Fruit fly (Drosophila melanogaster) whole organism, embryonic: ENCODE results near the gene prt.

Experiments used
- BEAF-32 ChIP-seq: fragments of 200-800 bp; sonication (Bioruptor generic); optimal IDR thresholded peaks from 3 replicates; lab custom pipeline; 2017; ENCODE audit warnings: missing biosample characterization, missing genetic modification characterization, mild to moderate bottlenecking, moderate library complexity, missing genetic modification reagents
- CG10267 ChIP-seq: fragments of 200-800 bp; sonication (Bioruptor generic); optimal IDR thresholded peaks from 2 replicates; lab custom pipeline; 2018; ENCODE audit warnings: missing biosample characterization, mild to moderate bottlenecking, missing genetic modification characterization, moderate library complexity
- CG10462 ChIP-seq: fragments of 200-800 bp; sonication (Bioruptor generic); optimal IDR thresholded peaks from 2 replicates; lab custom pipeline; 2016; ENCODE audit warnings: missing biosample characterization, missing genetic modification characterization
- CG11085 ChIP-seq: fragments of 200-800 bp; sonication (Bioruptor generic); IDR thresholded peaks from 2 replicates; pipeline ENCODE4 v1.3.6; 2022; ENCODE audit warnings: missing biosample characterization, missing genetic modification characterization
- CG11696 ChIP-seq: fragments of 200-800 bp; sonication (Bioruptor generic); IDR thresholded peaks from 2 replicates; pipeline ENCODE4 v1.3.6; 2022; ENCODE audit warnings: missing biosample characterization, missing genetic modification characterization
- CG12071 ChIP-seq: fragments of 200-800 bp; sonication (Bioruptor generic); optimal IDR thresholded peaks from 3 replicates; lab custom pipeline; 2018; ENCODE audit warnings: missing biosample characterization, mild to moderate bottlenecking, missing genetic modification characterization
- CG12104 ChIP-seq: fragments of 200-800 bp; sonication (Bioruptor generic); optimal IDR thresholded peaks from 3 replicates; lab custom pipeline; 2016; ENCODE audit warnings: missing biosample characterization, missing genetic modification characterization
- CG13287 ChIP-seq: fragments of 200-800 bp; sonication (Bioruptor generic); IDR thresholded peaks from 2 replicates; pipeline ENCODE4 v1.3.6; 2022; ENCODE audit warnings: missing biosample characterization, missing genetic modification characterization; ENCODE audit not compliant: partially characterized antibody
- CG13424 ChIP-seq: fragments of 200-800 bp; sonication (Bioruptor generic); optimal IDR thresholded peaks from 2 replicates; lab custom pipeline; 2019; ENCODE audit warnings: missing biosample characterization, mild to moderate bottlenecking, missing genetic modification characterization, moderate library complexity
- CG1529 ChIP-seq: fragments of 200-800 bp; sonication (Bioruptor generic); optimal IDR thresholded peaks from 3 replicates; lab custom pipeline; 2018; ENCODE audit warnings: missing biosample characterization, missing genetic modification characterization
- CG18262 ChIP-seq: fragments of 200-800 bp; optimal IDR thresholded peaks from 3 replicates; lab custom pipeline; 2019; ENCODE audit warnings: missing biosample characterization, mild to moderate bottlenecking, missing genetic modification characterization, moderate library complexity
- CG32767 ChIP-seq: fragments of 200-800 bp; sonication (Bioruptor generic); IDR thresholded peaks from 2 replicates; pipeline ENCODE4 v1.3.6; 2022; ENCODE audit warnings: missing biosample characterization, missing genetic modification characterization
- CG3838 ChIP-seq: fragments of 200-800 bp; sonication (Bioruptor generic); optimal IDR thresholded peaks from 3 replicates; lab custom pipeline; 2016; ENCODE audit warnings: missing biosample characterization, missing genetic modification characterization
- CG3995 ChIP-seq: fragments of 200-800 bp; sonication (Bioruptor generic); optimal IDR thresholded peaks from 3 replicates; lab custom pipeline; 2016; ENCODE audit warnings: missing biosample characterization, missing genetic modification characterization
- CG4730 ChIP-seq: fragments of 200-800 bp; sonication (Bioruptor generic); IDR thresholded peaks from 2 replicates; pipeline ENCODE4 v1.3.6; 2022; ENCODE audit warnings: missing biosample characterization, missing genetic modification characterization
- CG6689 ChIP-seq: fragments of 200-800 bp; sonication (Bioruptor generic); IDR thresholded peaks from 2 replicates; pipeline ENCODE4 v1.3.6; 2022; ENCODE audit warnings: missing biosample characterization, missing genetic modification characterization
- CG8478 ChIP-seq: fragments of >200 bp; optimal IDR thresholded peaks from 2 replicates; lab custom pipeline; 2018
- E2f2 ChIP-seq: fragments of 200-800 bp; sonication (Bioruptor generic); IDR thresholded peaks from 2 replicates; pipeline ENCODE4 v1.3.6; 2022; ENCODE audit warnings: missing biosample characterization, missing genetic modification characterization
- HLHmδ ChIP-seq: fragments of 200-800 bp; sonication (Bioruptor generic); optimal IDR thresholded peaks from 2 replicates; lab custom pipeline; 2018; ENCODE audit warnings: missing biosample characterization, mild to moderate bottlenecking, missing genetic modification characterization, moderate library complexity
- Hmr ChIP-seq: fragments of 200-800 bp; sonication (Bioruptor generic); optimal IDR thresholded peaks from 3 replicates; lab custom pipeline; 2017; ENCODE audit warnings: mild to moderate bottlenecking, missing biosample characterization, missing genetic modification reagents, missing genetic modification characterization
- Hr3 ChIP-seq: fragments of 200-800 bp; sonication (Bioruptor generic); optimal IDR thresholded peaks from 3 replicates; lab custom pipeline; 2016; ENCODE audit warnings: missing biosample characterization, missing genetic modification characterization
- Hr78 ChIP-seq, 2 experiments: fragments of 200-800 bp in 1 of 2; fragments of >200 bp in 1 of 2; sonication (Bioruptor generic) in 1 of 2; optimal IDR thresholded peaks; 2 replicates each; lab custom pipeline; 2017 to 2019; ENCODE audit warnings: missing biosample characterization in 2 of 2, missing genetic modification characterization in 2 of 2, mild to moderate bottlenecking in 1 of 2, moderate library complexity in 1 of 2
- Jarid2 ChIP-seq: fragments of 200-800 bp; sonication (Bioruptor generic); optimal IDR thresholded peaks from 3 replicates; lab custom pipeline; 2017; ENCODE audit warnings: mild to moderate bottlenecking, missing biosample characterization, missing genetic modification reagents, missing genetic modification characterization
- Lim3 ChIP-seq: fragments of 200-800 bp; sonication (Bioruptor generic); IDR thresholded peaks from 2 replicates; pipeline ENCODE4 v1.3.6; 2022; ENCODE audit warnings: missing biosample characterization, missing genetic modification characterization
- MBD-R2 ChIP-seq: fragments of 200-800 bp; sonication (Bioruptor generic); IDR thresholded peaks from 2 replicates; pipeline ENCODE4 v1.3.6; 2022; ENCODE audit warnings: missing biosample characterization, missing genetic modification characterization
- Mrtf ChIP-seq: fragments of 200-800 bp; sonication (Bioruptor generic); IDR thresholded peaks from 3 replicates; pipeline ENCODE4 v1.3.6; 2022; ENCODE audit warnings: missing biosample characterization, missing genetic modification characterization
- Pdp1 ChIP-seq, 2 experiments: fragments of 200-800 bp; sonication (Bioruptor generic); optimal IDR thresholded peaks; 3 replicates each; lab custom pipeline; 2016; ENCODE audit warnings: missing biosample characterization in 2 of 2, missing genetic modification characterization in 2 of 2, mild to moderate bottlenecking in 1 of 2, moderate library complexity in 1 of 2
- Sry-β ChIP-seq: fragments of 200-800 bp; sonication (Bioruptor generic); optimal IDR thresholded peaks from 2 replicates; lab custom pipeline; 2018; ENCODE audit warnings: missing biosample characterization, mild to moderate bottlenecking, missing genetic modification characterization, moderate library complexity
- TFAM ChIP-seq: fragments of 200-800 bp; sonication (Bioruptor generic); optimal IDR thresholded peaks from 2 replicates; lab custom pipeline; 2017; ENCODE audit warnings: missing biosample characterization, missing genetic modification characterization, inconsistent platforms
- abd-A ChIP-seq: fragments of 200-800 bp; sonication (Bioruptor generic); optimal IDR thresholded peaks from 3 replicates; lab custom pipeline; 2019; ENCODE audit warnings: missing biosample characterization, mild to moderate bottlenecking, missing genetic modification characterization, moderate library complexity
- bigmax ChIP-seq: fragments of 200-800 bp; sonication (Bioruptor generic); optimal IDR thresholded peaks from 2 replicates; lab custom pipeline; 2018; ENCODE audit warnings: missing biosample characterization, mild to moderate bottlenecking, missing genetic modification characterization
- bowl ChIP-seq: fragments of 200-800 bp; sonication (Bioruptor generic); IDR thresholded peaks from 2 replicates; pipeline ENCODE4 v1.3.6; 2022; ENCODE audit warnings: missing biosample characterization, missing genetic modification characterization
- chif ChIP-seq, 2 experiments: fragments of 200-800 bp; sonication (Bioruptor generic); optimal IDR thresholded peaks; 3 replicates each; lab custom pipeline; 2016; ENCODE audit warnings: missing biosample characterization in 2 of 2, missing genetic modification characterization in 2 of 2
- emc ChIP-seq: fragments of 200-800 bp; sonication (Bioruptor generic); optimal IDR thresholded peaks from 2 replicates; lab custom pipeline; 2016; ENCODE audit warnings: missing biosample characterization, missing genetic modification characterization
- eyg ChIP-seq: fragments of 200-800 bp; sonication (Bioruptor generic); optimal IDR thresholded peaks from 3 replicates; lab custom pipeline; 2016; ENCODE audit warnings: missing biosample characterization, missing genetic modification characterization
- gce ChIP-seq: fragments of 200-800 bp; sonication (Bioruptor generic); IDR thresholded peaks from 3 replicates; pipeline ENCODE4 v1.3.6; 2022; ENCODE audit warnings: missing biosample characterization, missing genetic modification characterization
- gfzf ChIP-seq: fragments of 200-800 bp; sonication (Bioruptor generic); optimal IDR thresholded peaks from 2 replicates; lab custom pipeline; 2016; ENCODE audit warnings: missing biosample characterization, mild to moderate bottlenecking, missing genetic modification characterization, moderate library complexity
- grn ChIP-seq: fragments of 200-800 bp; sonication (Bioruptor generic); optimal IDR thresholded peaks from 3 replicates; lab custom pipeline; 2017; ENCODE audit warnings: missing biosample characterization, missing genetic modification characterization
- h ChIP-seq: fragments of >200 bp; optimal IDR thresholded peaks from 2 replicates; lab custom pipeline; 2017
- hth ChIP-seq: fragments of >200 bp; optimal IDR thresholded peaks from 2 replicates; lab custom pipeline; 2017; ENCODE audit warnings: inconsistent platforms
- luna ChIP-seq: fragments of 200-800 bp; sonication (Bioruptor generic); optimal IDR thresholded peaks from 2 replicates; lab custom pipeline; 2016; ENCODE audit warnings: missing biosample characterization, missing genetic modification characterization
- mld ChIP-seq: fragments of 200-800 bp; sonication (Bioruptor generic); IDR thresholded peaks from 3 replicates; pipeline ENCODE4 v1.3.6; 2022; ENCODE audit warnings: missing biosample characterization, missing genetic modification characterization; ENCODE audit not compliant: partially characterized antibody
- p53 ChIP-seq: fragments of 200-800 bp; sonication (Bioruptor generic); optimal IDR thresholded peaks from 2 replicates; lab custom pipeline; 2016; ENCODE audit warnings: missing biosample characterization, missing genetic modification characterization
- pita ChIP-seq: fragments of 200-800 bp; sonication (Bioruptor generic); optimal IDR thresholded peaks from 2 replicates; lab custom pipeline; 2017; ENCODE audit warnings: missing biosample characterization, mild to moderate bottlenecking, missing genetic modification characterization
- pnt ChIP-seq: fragments of 200-800 bp; sonication (Bioruptor generic); optimal IDR thresholded peaks from 3 replicates; lab custom pipeline; 2016; ENCODE audit warnings: missing biosample characterization, missing genetic modification characterization
- ranshi ChIP-seq: fragments of 200-800 bp; sonication (Bioruptor generic); IDR thresholded peaks from 2 replicates; pipeline ENCODE4 v1.3.6; 2022; ENCODE audit warnings: missing biosample characterization, missing genetic modification characterization
- sens ChIP-seq: fragments of 200-800 bp; sonication (Bioruptor generic); peaks from one replicate; lab custom pipeline; 2016; ENCODE audit warnings: missing biosample characterization, missing genetic modification characterization
- tap ChIP-seq: fragments of 200-800 bp; optimal IDR thresholded peaks from 3 replicates; lab custom pipeline; 2019; ENCODE audit warnings: missing biosample characterization, mild to moderate bottlenecking, missing genetic modification characterization, moderate library complexity
- tio ChIP-seq: fragments of 200-800 bp; sonication (Bioruptor generic); optimal IDR thresholded peaks from 2 replicates; lab custom pipeline; 2017; ENCODE audit warnings: missing biosample characterization, missing genetic modification characterization, inconsistent platforms
- tna ChIP-seq: fragments of 200-800 bp; sonication (Bioruptor generic); IDR thresholded peaks from 2 replicates; pipeline ENCODE4 v1.3.6; 2022; ENCODE audit warnings: missing biosample characterization, missing genetic modification characterization; ENCODE audit not compliant: partially characterized antibody
- toy ChIP-seq: fragments of 200-800 bp; sonication (Bioruptor generic); IDR thresholded peaks from 2 replicates; pipeline ENCODE4 v1.3.6; 2022; ENCODE audit warnings: missing biosample characterization, missing genetic modification characterization
- tup ChIP-seq: fragments of 200-800 bp; sonication (Bioruptor generic); optimal IDR thresholded peaks from 2 replicates; lab custom pipeline; 2016; ENCODE audit warnings: missing biosample characterization, mild to moderate bottlenecking, missing genetic modification characterization, moderate library complexity
- zfh1 ChIP-seq: fragments of 200-800 bp; sonication (Bioruptor generic); IDR thresholded peaks from 3 replicates; pipeline ENCODE4 v1.3.6; 2022; ENCODE audit warnings: missing biosample characterization, missing genetic modification characterization

prt gene

DNA sequence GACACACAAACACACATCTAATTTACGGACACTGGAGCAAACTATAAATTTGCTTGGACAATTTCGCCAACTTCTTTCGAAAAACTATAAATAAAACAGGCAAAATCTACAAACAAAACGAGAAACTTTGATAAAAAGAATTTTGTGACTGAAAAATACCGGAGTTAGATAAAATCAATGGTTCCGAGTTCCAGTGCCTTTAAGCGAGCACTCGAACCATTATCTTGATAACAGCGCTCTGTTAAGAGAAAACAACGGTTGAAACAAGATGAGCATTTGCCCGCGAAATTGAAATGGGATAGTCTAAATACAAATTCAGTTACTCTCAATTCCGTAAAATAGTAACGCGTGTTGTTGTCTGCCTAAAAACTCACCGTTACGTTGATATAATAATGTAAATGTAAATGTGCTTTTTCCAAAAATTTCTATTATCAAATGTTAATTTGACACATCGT, 4.2 kb downstream of the prt start, which contains the start of gene CG10254 (continued):
- no peak for TF ChIP-seq emc
- TF ChIP-seq ranshi (GFP tag; lab: Robert Waterston, UW): no peak
- TF ChIP-seq tap (tag; lab: Kevin White, UChicago): no peak
- TF ChIP-seq CG13287 (GFP tag; lab: Robert Waterston, UW): peak; percentile 34; the same call in 1 of the 2 replicates
- TF ChIP-seq mld (GFP tag; lab: Robert Waterston, UW): no peak
- no peak for TF ChIP-seq CG11696 (GFP tag; lab: Robert Waterston, UW)
- no peak for TF ChIP-seq TFAM (GFP tag; lab: Kevin White, UChicago)
- no peak for TF ChIP-seq tio (GFP tag; lab: Kevin White, UChicago)
- TF ChIP-seq Hmr: no peak
- TF ChIP-seq pita (GFP tag; lab: Kevin White, UChicago): peak; percentile 64
- peak; percentile 87 for TF ChIP-seq gfzf (GFP tag; lab: Kevin White, UChicago)
- no peak for TF ChIP-seq CG11085
- no peak for TF ChIP-seq CG4730
- no peak for TF ChIP-seq CG32767
- no peak for TF ChIP-seq sens (GFP tag; lab: Kevin White, UChicago)
- TF ChIP-seq CG1529 (GFP tag; lab: Kevin White, UChicago): no peak
- no peak for TF ChIP-seq Hr78 (GFP tag; optimal IDR thresholded peaks at IDR 0.05; lab: Kevin White, UChicago)
- peak; percentile 90 for TF ChIP-seq E2f2 (GFP tag; lab: Robert Waterston, UW)
- TF ChIP-seq Pdp1 (GFP tag; optimal IDR thresholded peaks at IDR 0.05; lab: Kevin White, UChicago): no peak
- TF ChIP-seq luna: no peak
- no peak for TF ChIP-seq pnt
- TF ChIP-seq tup: no peak
- TF ChIP-seq hth (lab: Kevin White, UChicago): no peak
- TF ChIP-seq CG8478 (lab: Kevin White, UChicago): no peak
- TF ChIP-seq CG12071 (GFP tag; lab: Kevin White, UChicago): no peak
- no peak for TF ChIP-seq CG10267 (tag; lab: Kevin White, UChicago)
- TF ChIP-seq CG3995: peak; percentile 50
- TF ChIP-seq CG10462 (GFP tag; lab: Kevin White, UChicago): no peak
- no peak for TF ChIP-seq Hr3
- peak; percentile 48 for TF ChIP-seq MBD-R2 (GFP tag; lab: Robert Waterston, UW)
- TF ChIP-seq CG18262 (tag; lab: Kevin White, UChicago): no peak
- TF ChIP-seq abd-A (tag; lab: Kevin White, UChicago): no peak
- peak; percentile 95 for TF ChIP-seq grn (GFP tag; lab: Kevin White, UChicago)
- no peak for TF ChIP-seq bowl (GFP tag; lab: Robert Waterston, UW)
- no peak for TF ChIP-seq CG13424 (tag; lab: Kevin White, UChicago)
- TF ChIP-seq chif (GFP tag; optimal IDR thresholded peaks at IDR 0.05; lab: Kevin White, UChicago): no peak
- TF ChIP-seq CG6689 (GFP tag; lab: Robert Waterston, UW): no peak
- TF ChIP-seq tna (GFP tag; lab: Robert Waterston, UW): no peak
- TF ChIP-seq bigmax (GFP tag; lab: Kevin White, UChicago): peak; percentile 55
- TF ChIP-seq h (lab: Kevin White, UChicago): no peak
- no peak for TF ChIP-seq HLHmδ
- TF ChIP-seq p53: no peak
- no peak for TF ChIP-seq Jarid2
- TF ChIP-seq Mrtf (GFP tag; lab: Robert Waterston, UW): no peak
- TF ChIP-seq Lim3 (GFP tag; lab: Robert Waterston, UW): no peak
- no peak for TF ChIP-seq CG3838 (GFP tag; lab: Kevin White, UChicago)
- no peak for TF ChIP-seq zfh1 (GFP tag; lab: Robert Waterston, UW)
- TF ChIP-seq Sry-β (GFP tag; lab: Kevin White, UChicago): no peak
- no peak for TF ChIP-seq gce (GFP tag; lab: Robert Waterston, UW)
- TF ChIP-seq BEAF-32: peak; percentile 18
- TF ChIP-seq toy (GFP tag; lab: Robert Waterston, UW): no peak
- no peak for TF ChIP-seq eyg
- no peak for TF ChIP-seq CG12104 (GFP tag; lab: Kevin White, UChicago)
